Worm (Caenorhabditis elegans) whole organism, late embryonic: Measurements from ENCODE around the gene Y38E10A.35.
"Not testable (repeated sequence)": the region's sequence is repeated elsewhere in the genome, so short reads cannot be mapped to it uniquely, and the experiment has no call there.

Experiments
- K02D7.2 ChIP-seq: sonication (generic microtip); optimal IDR thresholded peaks from 2 replicates; lab custom pipeline; 2017; ENCODE audit warnings: mild to moderate bottlenecking, missing genetic modification characterization, missing compliant biosample characterization
- ceh-18 ChIP-seq: sonication (generic microtip); optimal IDR thresholded peaks from 2 replicates; lab custom pipeline; 2016; ENCODE audit warnings: missing genetic modification characterization, missing compliant biosample characterization
- ceh-19 ChIP-seq: fragments of 200-800 bp; sonication (Bioruptor generic); optimal IDR thresholded peaks from 2 replicates; lab custom pipeline; 2018; ENCODE audit warnings: mild to moderate bottlenecking, missing genetic modification characterization, missing compliant biosample characterization
- ceh-2 ChIP-seq: sonication (generic microtip); optimal IDR thresholded peaks from 2 replicates; lab custom pipeline; 2016; ENCODE audit warnings: missing genotype, missing genetic modification characterization, missing compliant biosample characterization
- ceh-45 ChIP-seq: fragments of 200-800 bp; sonication (Bioruptor generic); IDR thresholded peaks from 2 replicates; pipeline ENCODE4 v1.3.6; 2022; ENCODE audit warnings: missing genetic modification reagents, missing genetic modification characterization, missing compliant biosample characterization
- ceh-48 ChIP-seq: sonication (generic microtip); optimal IDR thresholded peaks from 2 replicates; lab custom pipeline; 2016; ENCODE audit warnings: missing genetic modification characterization, inconsistent platforms, missing compliant biosample characterization
- dmd-4 ChIP-seq: sonication (generic microtip); optimal IDR thresholded peaks from 2 replicates; lab custom pipeline; 2016; ENCODE audit warnings: borderline replicate concordance, missing genetic modification characterization, missing compliant biosample characterization
- hlh-13 ChIP-seq: fragments of 200-800 bp; sonication (Bioruptor generic); optimal IDR thresholded peaks from 2 replicates; lab custom pipeline; 2018; ENCODE audit warnings: mild to moderate bottlenecking, missing genetic modification characterization, missing compliant biosample characterization
- hlh-6 ChIP-seq: sonication (generic microtip); optimal IDR thresholded peaks from 2 replicates; lab custom pipeline; 2016; ENCODE audit warnings: missing genotype, missing genetic modification characterization, missing compliant biosample characterization
- lim-6 ChIP-seq: sonication (generic microtip); optimal IDR thresholded peaks from 2 replicates; lab custom pipeline; 2016; ENCODE audit warnings: missing genetic modification characterization, missing compliant biosample characterization
- madf-2 ChIP-seq: sonication (generic microtip); optimal IDR thresholded peaks from 2 replicates; lab custom pipeline; 2017; ENCODE audit warnings: missing genetic modification characterization, missing compliant biosample characterization
- mec-3 ChIP-seq: sonication (generic microtip); optimal IDR thresholded peaks from 2 replicates; lab custom pipeline; 2016; ENCODE audit warnings: borderline replicate concordance, missing genetic modification characterization, missing compliant biosample characterization
- nhr-232 ChIP-seq: sonication (generic microtip); optimal IDR thresholded peaks from 2 replicates; lab custom pipeline; 2016; ENCODE audit warnings: missing genetic modification characterization, missing compliant biosample characterization
- npax-4 ChIP-seq: sonication (generic microtip); optimal IDR thresholded peaks from 2 replicates; lab custom pipeline; 2016; ENCODE audit warnings: missing genetic modification characterization, missing compliant biosample characterization
- pros-1 ChIP-seq: fragments of 150-350 bp; optimal IDR thresholded peaks from 2 replicates; lab custom pipeline; 2014; ENCODE audit warnings: missing biosample characterization, missing genetic modification reagents, missing genetic modification characterization
- sdc-2 ChIP-seq: sonication (generic microtip); optimal IDR thresholded peaks from 2 replicates; lab custom pipeline; 2016; ENCODE audit warnings: missing genotype, missing genetic modification characterization, missing compliant biosample characterization
- sox-2 ChIP-seq: fragments of 200-800 bp; sonication (Bioruptor generic); IDR thresholded peaks from 2 replicates; pipeline ENCODE4 v1.3.6; 2022; ENCODE audit warnings: missing genetic modification reagents, missing genetic modification characterization, missing compliant biosample characterization
- tbx-7 ChIP-seq: sonication (generic microtip); optimal IDR thresholded peaks from 2 replicates; lab custom pipeline; 2016; ENCODE audit warnings: missing genotype, missing genetic modification characterization, missing compliant biosample characterization
- unc-42 ChIP-seq: sonication (generic microtip); optimal IDR thresholded peaks from 2 replicates; lab custom pipeline; 2016; ENCODE audit warnings: missing genotype, missing genetic modification characterization, missing compliant biosample characterization
- zip-5 ChIP-seq: sonication (generic microtip); optimal IDR thresholded peaks from 2 replicates; lab custom pipeline; 2016; ENCODE audit warnings: missing genetic modification characterization, missing compliant biosample characterization
- ztf-16 ChIP-seq: sonication (generic microtip); optimal IDR thresholded peaks from 2 replicates; lab custom pipeline; 2017; ENCODE audit warnings: missing genetic modification characterization, missing compliant biosample characterization

Gene Y38E10A.35

ce11 chrII:12536203-12536602 lies 36.5 kb downstream of the Y38E10A.35 start, which contains the start of gene F49C5.3:
TSS of gene F49C5.3 (plus strand) at chrII:12536503.
- TF ChIP-seq nhr-232 (tag; lab: Kevin White, UChicago); sox-2 (GFP tag; lab: Robert Waterston, UW); ceh-18 (tag; lab: Kevin White, UChicago): not testable (repeated sequence)

- no peak for TF ChIP-seq dmd-4
- TF ChIP-seq sdc-2 (tag; lab: Kevin White, UChicago): no peak
- no peak for TF ChIP-seq ceh-45 (GFP tag; lab: Robert Waterston, UW)
- TF ChIP-seq ceh-2 (tag; lab: Kevin White, UChicago): no peak
- TF ChIP-seq hlh-13 (GFP tag; lab: Kevin White, UChicago): no peak
- TF ChIP-seq zip-5: no peak
Observed at ce11 chrII:12535297-12535803, 37.3 kb downstream of the Y38E10A.35 start, which contains the start of gene nimk-1. TSS of gene nimk-1 (plus strand) at chrII:12535753.

ce11 chrII:12530958-12531357 lies 41.7 kb downstream of the Y38E10A.35 start, which contains the start of gene srx-120:
TSS of gene srx-120 (plus strand) at chrII:12531258.
- no peak for TF ChIP-seq K02D7.2 (tag; lab: Kevin White, UChicago)

- TF ChIP-seq ceh-48: no peak
Observed at ce11 chrII:12527947-12528346, 44.7 kb downstream of the Y38E10A.35 start, which contains the start of gene srx-119. TSS of gene srx-119 (plus strand) at chrII:12528247.

ce11 chrII:12525526-12525925 lies 47.1 kb downstream of the Y38E10A.35 start, which contains the start of gene srx-118:
TSS of gene srx-118 (plus strand) at chrII:12525826.
- TF ChIP-seq npax-4 (tag; lab: Kevin White, UChicago) (no peak), hlh-6 (no peak), ceh-19 (GFP tag; lab: Kevin White, UChicago) (no peak), ztf-16 (tag; lab: Kevin White, UChicago) (no peak), zip-5 (no peak), unc-42 (no peak), tbx-7 (tag; lab: Kevin White, UChicago) (no peak), mec-3 (tag; lab: Kevin White, UChicago) (no peak), pros-1 (tag; lab: Kevin White, UChicago) (no peak), lim-6 (no peak), madf-2 (tag; lab: Kevin White, UChicago) (no peak)
- TF ChIP-seq, all 69 proteins: peak for 0
